Worm (Caenorhabditis elegans) whole organism, L4 larva: ENCODE data around the gene B0495.9.
A peak's percentile ranks its signal among the peaks of the same experiment; 100 is the strongest.

Experiments
- D1046.2 ChIP-seq: fragments of 200-800 bp; sonication (Bioruptor generic); IDR thresholded peaks from 2 replicates; pipeline ENCODE4 v1.3.6; 2022; ENCODE audit warnings: missing genetic modification characterization, missing compliant biosample characterization
- F10B5.3 ChIP-seq: sonication (generic microtip); optimal IDR thresholded peaks from 2 replicates; lab custom pipeline; 2016; ENCODE audit warnings: mild to moderate bottlenecking, missing genetic modification characterization, missing compliant biosample characterization
- F49E8.2 ChIP-seq: sonication (generic microtip); optimal IDR thresholded peaks from 2 replicates; lab custom pipeline; 2016; ENCODE audit warnings: missing compliant biosample characterization, mild to moderate bottlenecking, missing genetic modification characterization, borderline replicate concordance
- R02D3.7 ChIP-seq: fragments of 150-350 bp; sonication (generic microtip); optimal IDR thresholded peaks from 3 replicates; lab custom pipeline; 2014; ENCODE audit warnings: missing biosample characterization, missing genetic modification characterization
- T20F7.1 ChIP-seq: fragments of 200-800 bp; sonication (Bioruptor generic); optimal IDR thresholded peaks from 2 replicates; lab custom pipeline; 2018; ENCODE audit warnings: mild to moderate bottlenecking, missing genetic modification characterization, missing compliant biosample characterization
- Y48G9A.11 ChIP-seq: fragments of 200-800 bp; sonication (Bioruptor generic); IDR thresholded peaks from 2 replicates; pipeline ENCODE4 v1.3.6; 2022; ENCODE audit warnings: missing genetic modification reagents, missing genetic modification characterization, missing compliant biosample characterization
- ZK546.5 ChIP-seq, 2 experiments: sonication (generic microtip); optimal IDR thresholded peaks; 2 replicates each; lab custom pipeline; 2017; ENCODE audit warnings: missing biosample characterization in 2 of 2, missing genetic modification characterization in 2 of 2
- aha-1 ChIP-seq: fragments of 150-350 bp; peaks from one replicate; lab custom pipeline; 2014; ENCODE audit warnings: missing biosample characterization, missing genetic modification characterization
- ceh-20 ChIP-seq: fragments of 200-800 bp; sonication (Bioruptor generic); IDR thresholded peaks from 2 replicates; pipeline ENCODE4 v1.3.6; 2022; ENCODE audit warnings: missing genetic modification reagents, missing genetic modification characterization, missing compliant biosample characterization
- ceh-32 ChIP-seq: sonication (generic microtip); optimal IDR thresholded peaks from 2 replicates; lab custom pipeline; 2016; ENCODE audit warnings: mild to moderate bottlenecking, missing genetic modification characterization, missing compliant biosample characterization; ENCODE audit not compliant: poor library complexity
- ceh-82 ChIP-seq: sonication (generic microtip); optimal IDR thresholded peaks from 2 replicates; lab custom pipeline; 2017; ENCODE audit warnings: missing biosample characterization, missing genetic modification characterization
- ctbp-1 ChIP-seq: fragments of 200-800 bp; sonication (Bioruptor generic); IDR thresholded peaks from 2 replicates; pipeline ENCODE4 v1.3.6; 2022; ENCODE audit warnings: missing genetic modification reagents, missing genetic modification characterization, missing compliant biosample characterization
- daf-12 ChIP-seq: fragments of 150-350 bp; optimal IDR thresholded peaks from 2 replicates; lab custom pipeline; 2014; ENCODE audit warnings: missing biosample characterization, missing genetic modification reagents, missing genetic modification characterization
- daf-16 ChIP-seq, 3 experiments: sonication (generic microtip); optimal IDR thresholded peaks; 2 replicates each; lab custom pipeline; 2016 to 2017; ENCODE audit warnings: missing genetic modification characterization in 3 of 3, missing genetic modification reagents in 3 of 3, mild to moderate bottlenecking in 2 of 3, missing compliant biosample characterization in 2 of 3, missing biosample characterization in 1 of 3, moderate library complexity in 1 of 3
- daf-19 ChIP-seq: fragments of 200-800 bp; sonication (Bioruptor generic); conservative IDR thresholded peaks from 2 replicates; pipeline ENCODE4 v1.3.6; 2022; ENCODE audit warnings: missing genetic modification characterization, missing compliant biosample characterization
- daf-8 ChIP-seq: fragments of 200-800 bp; sonication (Bioruptor generic); IDR thresholded peaks from 2 replicates; pipeline ENCODE4 v1.3.6; 2022; ENCODE audit warnings: missing genetic modification characterization, missing compliant biosample characterization
- dmd-6 ChIP-seq: fragments of 200-800 bp; sonication (Bioruptor generic); IDR thresholded peaks from 2 replicates; pipeline ENCODE4 v1.3.6; 2022; ENCODE audit warnings: missing genetic modification reagents, missing genetic modification characterization, missing compliant biosample characterization
- dpl-1 ChIP-seq: fragments of 150-350 bp; optimal IDR thresholded peaks from 2 replicates; lab custom pipeline; 2014; ENCODE audit warnings: missing biosample characterization, missing genetic modification reagents, missing genetic modification characterization
- duxl-1 ChIP-seq: sonication (generic microtip); optimal IDR thresholded peaks from 2 replicates; lab custom pipeline; 2016; ENCODE audit warnings: mild to moderate bottlenecking, missing genetic modification characterization, moderate library complexity, missing compliant biosample characterization; ENCODE audit not compliant: poor library complexity
- egl-27 ChIP-seq: sonication (generic microtip); optimal IDR thresholded peaks from 3 replicates; lab custom pipeline; 2017; ENCODE audit warnings: missing biosample characterization, missing genetic modification reagents, missing genetic modification characterization
- egl-43 ChIP-seq: fragments of 200-800 bp; sonication (Bioruptor generic); IDR thresholded peaks from 2 replicates; pipeline ENCODE4 v1.3.6; 2022; ENCODE audit warnings: missing genetic modification reagents, missing genetic modification characterization, missing compliant biosample characterization
- fos-1 ChIP-seq: fragments of 150-350 bp; optimal IDR thresholded peaks from 2 replicates; lab custom pipeline; 2014; ENCODE audit warnings: missing biosample characterization, missing genetic modification characterization
- hlh-11 ChIP-seq: fragments of 200-800 bp; sonication (Bioruptor generic); optimal IDR thresholded peaks from 2 replicates; lab custom pipeline; 2018; ENCODE audit warnings: mild to moderate bottlenecking, missing genetic modification characterization, missing compliant biosample characterization
- hmg-1.1 ChIP-seq: fragments of 200-800 bp; sonication (Bioruptor generic); IDR thresholded peaks from 2 replicates; pipeline ENCODE4 v1.3.6; 2022; ENCODE audit warnings: missing genetic modification reagents, missing genetic modification characterization, missing compliant biosample characterization
- jun-1 ChIP-seq: fragments of 150-350 bp; optimal IDR thresholded peaks from 2 replicates; lab custom pipeline; 2014; ENCODE audit warnings: missing biosample characterization, missing genetic modification reagents, missing genetic modification characterization
- lim-7 ChIP-seq: fragments of 200-800 bp; sonication (Bioruptor generic); IDR thresholded peaks from 2 replicates; pipeline ENCODE4 v1.3.6; 2022; ENCODE audit warnings: missing genetic modification characterization, missing compliant biosample characterization
- lin-1 ChIP-seq: fragments of 200-800 bp; sonication (Bioruptor generic); IDR thresholded peaks from 2 replicates; pipeline ENCODE4 v1.3.6; 2022; ENCODE audit warnings: missing genetic modification reagents, missing genetic modification characterization, missing compliant biosample characterization
- lin-15B ChIP-seq: fragments of 150-350 bp; sonication (generic microtip); optimal IDR thresholded peaks from 3 replicates; lab custom pipeline; 2014; ENCODE audit warnings: missing biosample characterization, missing genetic modification characterization
- lin-38 ChIP-seq: fragments of 200-800 bp; sonication (Bioruptor generic); IDR thresholded peaks from 2 replicates; pipeline ENCODE4 v1.3.6; 2022; ENCODE audit warnings: missing genetic modification reagents, missing genetic modification characterization, missing compliant biosample characterization
- lin-39 ChIP-seq: fragments of 150-350 bp; optimal IDR thresholded peaks from 2 replicates; lab custom pipeline; 2014; ENCODE audit warnings: missing biosample characterization, missing genetic modification reagents, missing genetic modification characterization
- lsy-2 ChIP-seq, 2 experiments: fragments of 150-350 bp in 1 of 2; sonication (generic microtip) in 1 of 2; optimal IDR thresholded peaks; 2 replicates each; lab custom pipeline; 2014 to 2017; ENCODE audit warnings: missing biosample characterization in 2 of 2, missing genetic modification characterization in 2 of 2
- mdl-1 ChIP-seq, 2 experiments: fragments of 150-350 bp in 1 of 2; sonication (generic microtip) in 1 of 2; optimal IDR thresholded peaks; 2 replicates each; lab custom pipeline; 2014 to 2017; ENCODE audit warnings: missing biosample characterization in 2 of 2, missing genetic modification characterization in 2 of 2
- nhr-102 ChIP-seq: sonication (generic microtip); optimal IDR thresholded peaks from 2 replicates; lab custom pipeline; 2016; ENCODE audit warnings: mild to moderate bottlenecking, missing genetic modification characterization, moderate library complexity, missing compliant biosample characterization
- nhr-11 ChIP-seq: fragments of 150-350 bp; optimal IDR thresholded peaks from 2 replicates; lab custom pipeline; 2014; ENCODE audit warnings: missing biosample characterization, missing genetic modification characterization
- nhr-41 ChIP-seq: fragments of 200-800 bp; sonication (Bioruptor generic); IDR thresholded peaks from 2 replicates; pipeline ENCODE4 v1.3.6; 2022; ENCODE audit warnings: missing genetic modification reagents, missing genetic modification characterization, missing compliant biosample characterization
- nhr-76 ChIP-seq: fragments of 150-350 bp; optimal IDR thresholded peaks from 2 replicates; lab custom pipeline; 2014; ENCODE audit warnings: missing biosample characterization, missing genetic modification characterization
- nhr-77 ChIP-seq: fragments of 150-350 bp; optimal IDR thresholded peaks from 2 replicates; lab custom pipeline; 2014; ENCODE audit warnings: missing biosample characterization, missing genetic modification characterization
- php-3 ChIP-seq: fragments of 200-800 bp; sonication (Bioruptor generic); IDR thresholded peaks from 2 replicates; pipeline ENCODE4 v1.3.6; 2022; ENCODE audit warnings: missing genetic modification reagents, missing genetic modification characterization, missing compliant biosample characterization
- pqm-1 ChIP-seq: sonication (generic microtip); optimal IDR thresholded peaks from 2 replicates; lab custom pipeline; 2017; ENCODE audit warnings: missing biosample characterization, missing genetic modification characterization
- rbr-2 ChIP-seq: sonication (generic microtip); optimal IDR thresholded peaks from 2 replicates; lab custom pipeline; 2016; ENCODE audit warnings: missing genotype, missing genetic modification characterization, missing compliant biosample characterization
- saeg-2 ChIP-seq: fragments of 200-800 bp; sonication (Bioruptor generic); IDR thresholded peaks from 2 replicates; pipeline ENCODE4 v1.3.6; 2022; ENCODE audit warnings: missing genetic modification reagents, missing genetic modification characterization, missing compliant biosample characterization
- sdz-12 ChIP-seq: fragments of 200-800 bp; sonication (Bioruptor generic); optimal IDR thresholded peaks from 2 replicates; lab custom pipeline; 2018; ENCODE audit warnings: mild to moderate bottlenecking, missing genetic modification characterization, missing compliant biosample characterization
- set-16 ChIP-seq: fragments of 200-800 bp; sonication (Bioruptor generic); IDR thresholded peaks from 2 replicates; pipeline ENCODE4 v1.3.6; 2022; ENCODE audit warnings: missing genetic modification reagents, missing genetic modification characterization, missing compliant biosample characterization
- skn-1 ChIP-seq: fragments of 150-350 bp; optimal IDR thresholded peaks from 2 replicates; lab custom pipeline; 2014; ENCODE audit warnings: missing biosample characterization, missing genetic modification characterization
- spr-1 ChIP-seq: sonication (generic microtip); optimal IDR thresholded peaks from 2 replicates; lab custom pipeline; 2016; ENCODE audit warnings: mild to moderate bottlenecking, missing genetic modification characterization, missing compliant biosample characterization
- tra-1 ChIP-seq: fragments of 200-800 bp; sonication (Bioruptor generic); IDR thresholded peaks from 2 replicates; pipeline ENCODE4 v1.3.6; 2022; ENCODE audit warnings: missing genetic modification reagents, missing genetic modification characterization, missing compliant biosample characterization
- unc-130 ChIP-seq: sonication (generic microtip); optimal IDR thresholded peaks from 2 replicates; lab custom pipeline; 2016; ENCODE audit warnings: missing genetic modification reagents, missing genetic modification characterization, missing compliant biosample characterization
- zag-1 ChIP-seq: fragments of 150-350 bp; optimal IDR thresholded peaks from 2 replicates; lab custom pipeline; 2014; ENCODE audit warnings: missing biosample characterization, missing genetic modification characterization
- zfp-2 ChIP-seq: sonication (generic microtip); optimal IDR thresholded peaks from 2 replicates; lab custom pipeline; 2016; ENCODE audit warnings: mild to moderate bottlenecking, missing genetic modification characterization, missing compliant biosample characterization
- zfp-3 ChIP-seq: fragments of 200-800 bp; sonication (Bioruptor generic); conservative IDR thresholded peaks from 2 replicates; pipeline ENCODE4 v1.3.6; 2022; ENCODE audit warnings: missing genetic modification reagents, missing genetic modification characterization, missing compliant biosample characterization
- zip-11 ChIP-seq: fragments of 200-800 bp; sonication (Bioruptor generic); IDR thresholded peaks from 2 replicates; pipeline ENCODE4 v1.3.6; 2022; ENCODE audit warnings: missing genetic modification characterization, missing compliant biosample characterization

Gene B0495.9

ce11 chrII:7708540-7708939 lies at the start of gene B0495.9:
Gene B0495.9, minus strand, starts transcription at chrII:7708710.
- TF ChIP-seq lim-7 (GFP tag; lab: Robert Waterston, UW): peak; percentile 71
- TF ChIP-seq sdz-12 (GFP tag; lab: Kevin White, UChicago): no peak
- no peak for TF ChIP-seq nhr-77 (tag; lab: Kevin White, UChicago)
- peak; percentile 65 for TF ChIP-seq unc-130 (GFP tag; lab: Kevin White, UChicago)
- no peak for TF ChIP-seq daf-19 (GFP tag; lab: Robert Waterston, UW)
- TF ChIP-seq daf-12 (tag; lab: Kevin White, UChicago): no peak
- 0 out of 2 replicates have a peak, but pooled peaks have one; percentile 15 for TF ChIP-seq php-3 (GFP tag; lab: Robert Waterston, UW)
- TF ChIP-seq egl-43 (GFP tag; lab: Robert Waterston, UW): no peak
- TF ChIP-seq skn-1 (tag; lab: Kevin White, UChicago): no peak
- peak in 1 of 2 experiments; percentile 52 for TF ChIP-seq lsy-2 (tag; optimal IDR thresholded peaks at IDR 0.05; lab: Kevin White, UChicago)
- TF ChIP-seq tra-1 (GFP tag; lab: Robert Waterston, UW): 0 out of 2 replicates have a peak, but pooled peaks have one; percentile 19
- no peak for TF ChIP-seq D1046.2
- no peak for TF ChIP-seq Y48G9A.11
- no peak for TF ChIP-seq zfp-2 (tag; lab: Kevin White, UChicago)
- no peak for TF ChIP-seq lin-15B (tag; lab: Kevin White, UChicago)
- TF ChIP-seq saeg-2 (GFP tag; lab: Robert Waterston, UW): no peak
- 0 out of 2 replicates have a peak, but pooled peaks have one; percentile 7 for TF ChIP-seq nhr-41
- TF ChIP-seq hmg-1.1 (GFP tag; lab: Robert Waterston, UW): peak; percentile 61; the same call in 1 of the 2 replicates
- no peak for TF ChIP-seq daf-8
- no peak for TF ChIP-seq zag-1
- no peak for TF ChIP-seq set-16 (GFP tag; lab: Robert Waterston, UW)
- TF ChIP-seq nhr-11 (tag; lab: Kevin White, UChicago): no peak
- TF ChIP-seq mdl-1 (tag; optimal IDR thresholded peaks at IDR 0.05; lab: Kevin White, UChicago): no peak
- TF ChIP-seq F10B5.3 (tag; lab: Kevin White, UChicago): no peak
- TF ChIP-seq ZK546.5 (tag; optimal IDR thresholded peaks at IDR 0.05; lab: Kevin White, UChicago): no peak
- TF ChIP-seq lin-1 (GFP tag; lab: Robert Waterston, UW): no peak
- no peak for TF ChIP-seq duxl-1 (tag; lab: Kevin White, UChicago)
- TF ChIP-seq ctbp-1: peak; percentile 51; the same call in 1 of the 2 replicates
- TF ChIP-seq nhr-76 (tag; lab: Kevin White, UChicago): no peak
- no peak for TF ChIP-seq ceh-20 (GFP tag; lab: Robert Waterston, UW)
- no peak for TF ChIP-seq ceh-82 (tag; lab: Kevin White, UChicago)
- TF ChIP-seq aha-1 (tag; lab: Kevin White, UChicago): no peak
- no peak for TF ChIP-seq ceh-32 (tag; lab: Kevin White, UChicago)
- no peak for TF ChIP-seq jun-1
- no peak for TF ChIP-seq nhr-102 (tag; lab: Kevin White, UChicago)
- TF ChIP-seq lin-39 (tag; lab: Kevin White, UChicago): no peak
- no peak for TF ChIP-seq pqm-1 (tag; lab: Kevin White, UChicago)
- TF ChIP-seq zfp-3 (GFP tag; lab: Robert Waterston, UW): no peak
- TF ChIP-seq dpl-1 (GFP tag; lab: Kevin White, UChicago): peak; percentile 43
- TF ChIP-seq T20F7.1 (GFP tag; lab: Kevin White, UChicago): no peak
- TF ChIP-seq lin-38 (GFP tag; lab: Robert Waterston, UW): peak; percentile 68
- TF ChIP-seq hlh-11 (tag; lab: Kevin White, UChicago): peak; percentile 43
- peak; percentile 48 for TF ChIP-seq spr-1
- TF ChIP-seq egl-27 (tag; lab: Kevin White, UChicago): no peak
- TF ChIP-seq daf-16 (GFP tag; optimal IDR thresholded peaks at IDR 0.05; lab: Kevin White, UChicago): no peak
- TF ChIP-seq daf-16 (tag; optimal IDR thresholded peaks at IDR 0.05; lab: Kevin White, UChicago): no peak
- TF ChIP-seq R02D3.7: no peak
- TF ChIP-seq F49E8.2 (tag; lab: Kevin White, UChicago): no peak
- TF ChIP-seq rbr-2 (tag; lab: Kevin White, UChicago): peak; percentile 37
- TF ChIP-seq fos-1 (tag; lab: Kevin White, UChicago): no peak
- TF ChIP-seq zip-11 (GFP tag; lab: Robert Waterston, UW): no peak
- TF ChIP-seq dmd-6 (GFP tag; lab: Robert Waterston, UW): peak; percentile 33; the same call in 1 of the 2 replicates
